Worm (Caenorhabditis elegans) whole organism, early embryonic: ENCODE measurements around the gene C48B4.8.

ENCODE experiments used
- ama-1 ChIP-seq: fragments of 150-350 bp; optimal IDR thresholded peaks from 2 replicates; lab custom pipeline; 2014
- flt-1 ChIP-seq: fragments of 200-800 bp; sonication (Bioruptor generic); IDR thresholded peaks from 2 replicates; pipeline ENCODE4 v1.3.6; 2022; ENCODE audit warnings: missing genetic modification characterization, missing compliant biosample characterization
- hmg-4 ChIP-seq: fragments of 200-800 bp; sonication (Bioruptor generic); optimal IDR thresholded peaks from 2 replicates; lab custom pipeline; 2018; ENCODE audit warnings: mild to moderate bottlenecking, missing genetic modification characterization, missing compliant biosample characterization
- pes-1 ChIP-seq: fragments of 200-800 bp; sonication (Bioruptor generic); IDR thresholded peaks from 2 replicates; pipeline ENCODE4 v1.3.6; 2022; ENCODE audit warnings: missing genetic modification reagents, missing genetic modification characterization, missing compliant biosample characterization
- sea-1 ChIP-seq: fragments of 200-800 bp; sonication (Bioruptor generic); conservative IDR thresholded peaks from 2 replicates; pipeline ENCODE4 v1.3.6; 2022; ENCODE audit warnings: missing genetic modification characterization, missing compliant biosample characterization
- tbx-11 ChIP-seq: fragments of 200-800 bp; sonication (Bioruptor generic); IDR thresholded peaks from 2 replicates; pipeline ENCODE4 v1.3.6; 2022; ENCODE audit warnings: missing genetic modification characterization, missing compliant biosample characterization
- tbx-37 ChIP-seq: fragments of 200-800 bp; sonication (Bioruptor generic); conservative IDR thresholded peaks from 2 replicates; pipeline ENCODE4 v1.3.6; 2022; ENCODE audit warnings: missing genetic modification reagents, missing genetic modification characterization, missing compliant biosample characterization

- TF ChIP-seq hmg-4 (GFP tag; lab: Kevin White, UChicago) (no peak), sea-1 (GFP tag; lab: Robert Waterston, UW) (no peak), ama-1 (lab: Kevin White, UChicago) (no peak), tbx-37 (GFP tag; lab: Robert Waterston, UW) (no peak), pes-1 (GFP tag; lab: Robert Waterston, UW) (no peak), tbx-11 (GFP tag; lab: Robert Waterston, UW) (no peak), flt-1 (GFP tag; lab: Robert Waterston, UW) (no peak)
These were observed 35.8 kb downstream of the C48B4.8 start, which contains the start of gene trpp-3 for ce11 chrIII:9525252-9525651.
